Worm (Caenorhabditis elegans) whole organism, late embryonic: ENCODE measurements around the gene C08B6.5.

ENCODE experiments used
- ama-1 ChIP-seq: fragments of 150-350 bp; optimal IDR thresholded peaks from 2 replicates; lab custom pipeline; 2014
- hlh-15 ChIP-seq: sonication (generic microtip); optimal IDR thresholded peaks from 2 replicates; lab custom pipeline; 2016; ENCODE audit warnings: missing genetic modification characterization, missing compliant biosample characterization
- pqm-1 ChIP-seq: sonication (generic microtip); optimal IDR thresholded peaks from 2 replicates; lab custom pipeline; 2016; ENCODE audit warnings: missing genetic modification characterization, missing compliant biosample characterization
- syd-9 ChIP-seq: sonication (generic microtip); optimal IDR thresholded peaks from 2 replicates; lab custom pipeline; 2016; ENCODE audit warnings: mild to moderate bottlenecking, missing genetic modification characterization, moderate library complexity, missing compliant biosample characterization

DNA sequence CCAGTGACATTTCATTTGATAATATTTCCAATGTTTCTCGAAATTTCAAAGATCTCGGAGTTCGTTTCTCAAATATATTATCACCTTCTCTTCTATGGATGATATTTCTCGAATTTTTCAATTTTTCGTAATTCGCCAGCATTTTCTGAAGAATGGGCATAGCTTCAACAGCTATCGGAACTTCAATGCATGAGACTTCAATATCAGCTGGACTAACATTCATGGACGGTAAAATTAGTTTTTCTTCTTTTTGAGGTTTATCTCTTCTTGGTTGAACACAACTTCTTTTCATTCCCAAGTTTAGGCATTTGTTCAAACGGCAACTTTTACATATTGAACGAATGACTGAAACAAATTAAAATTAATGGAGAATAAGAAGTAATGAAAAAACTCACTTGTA lies 36.7 kb upstream of the C08B6.5 start:
- no peak for TF ChIP-seq ama-1 (lab: Kevin White, UChicago)
- no peak for TF ChIP-seq pqm-1 (tag; lab: Kevin White, UChicago)
- TF ChIP-seq syd-9: no peak
- no peak for TF ChIP-seq hlh-15 (tag; lab: Kevin White, UChicago)
